Fruit fly (Drosophila melanogaster): ENCODE measurements around the gene Ttc1.

The Ttc1 gene

DNA sequence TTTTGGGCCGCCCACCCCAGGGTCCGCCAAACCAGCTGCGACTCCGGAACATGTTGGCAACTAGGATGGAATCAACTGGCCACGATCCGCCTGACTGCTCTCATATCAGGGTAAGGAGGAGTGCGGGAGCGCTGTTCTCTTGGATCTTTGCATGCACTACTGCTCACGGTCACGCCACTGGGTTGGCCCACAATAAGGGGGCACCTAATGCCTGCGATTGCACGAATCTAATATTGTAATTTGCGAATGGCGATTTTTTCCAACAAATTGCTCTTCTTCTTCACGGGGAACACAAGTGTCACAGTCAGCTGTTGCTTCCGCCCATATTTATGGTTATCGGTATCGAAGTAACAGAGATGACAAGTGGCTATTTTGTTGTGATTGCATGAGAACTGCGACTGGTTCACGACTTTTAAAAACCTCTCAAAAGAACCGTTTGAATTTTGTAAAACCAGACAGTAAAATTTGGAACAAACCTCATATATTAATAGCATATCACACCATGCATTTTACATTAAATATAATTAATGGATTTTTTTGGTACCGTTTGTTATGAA is 1.4 kb downstream of the Ttc1 start, which contains the start of gene ema (continued):
- no peak for TF ChIP-seq hth (optimal IDR thresholded peaks at IDR 0.05)
- TF ChIP-seq lov (optimal IDR thresholded peaks at IDR 0.05), result no peak
- no peak for TF ChIP-seq lov (GFP tag; IDR thresholded peaks at IDR 0.05)
- peak; percentile 62 for TF ChIP-seq CG2120 (GFP tag; optimal IDR thresholded peaks at IDR 0.05)
- TF ChIP-seq hkb (optimal IDR thresholded peaks at IDR 0.05), result no peak
- TF ChIP-seq hkb (GFP tag; IDR thresholded peaks at IDR 0.05), result no peak
- no peak for TF ChIP-seq pb (GFP tag; optimal IDR thresholded peaks at IDR 0.05)
- TF ChIP-seq pho (GFP tag; optimal IDR thresholded peaks at IDR 0.05), result peak; percentile 17
- TF ChIP-seq CG7357 (GFP tag; IDR thresholded peaks at IDR 0.05), result no peak
- TF ChIP-seq CG16779 (GFP tag; IDR thresholded peaks at IDR 0.05), result no peak
- no peak for TF ChIP-seq Hr39 (optimal IDR thresholded peaks at IDR 0.05)
- peak; percentile 28; the same call in 1 of the 2 replicates for TF ChIP-seq Xrp1 (GFP tag; IDR thresholded peaks at IDR 0.05)
- TF ChIP-seq CG17612 (GFP tag; IDR thresholded peaks at IDR 0.05), result no peak
- TF ChIP-seq sc (optimal IDR thresholded peaks at IDR 0.05), result no peak
- TF ChIP-seq sc (GFP tag; optimal IDR thresholded peaks at IDR 0.05), result no peak
- TF ChIP-seq CG10543 (GFP tag; optimal IDR thresholded peaks at IDR 0.05), result no peak
- TF ChIP-seq Fer2 (tag; optimal IDR thresholded peaks at IDR 0.05), result no peak
- no peak for TF ChIP-seq peb (GFP tag; IDR thresholded peaks at IDR 0.05)
- no peak for TF ChIP-seq CG9215 (GFP tag; IDR thresholded peaks at IDR 0.05)
- no peak for TF ChIP-seq Rx (GFP tag; IDR thresholded peaks at IDR 0.05)
- TF ChIP-seq sim (GFP tag; IDR thresholded peaks at IDR 0.05), result no peak
- TF ChIP-seq prd (optimal IDR thresholded peaks at IDR 0.05), result no peak
- TF ChIP-seq prd (GFP tag; IDR thresholded peaks at IDR 0.05), result peak; percentile 18; the same call in 1 of the 3 replicates
- peak; percentile 46; the same call in 2 of the 4 replicates for TF ChIP-seq Dll (GFP tag; IDR thresholded peaks at IDR 0.05; ENCODE audit: partially characterized antibody)
- TF ChIP-seq CrebB (tag; optimal IDR thresholded peaks at IDR 0.05), result peak; percentile 27
- TF ChIP-seq az2 (GFP tag; optimal IDR thresholded peaks at IDR 0.05), result no peak
- no peak for TF ChIP-seq crol (GFP tag; IDR thresholded peaks at IDR 0.05)
- TF ChIP-seq hbn (GFP tag; IDR thresholded peaks at IDR 0.05; ENCODE audit: partially characterized antibody), result no peak
- no peak for TF ChIP-seq dan (GFP tag; IDR thresholded peaks at IDR 0.05)
- TF ChIP-seq her (GFP tag; optimal IDR thresholded peaks at IDR 0.05), result no peak
- peak; percentile 5 for TF ChIP-seq CG6765 (GFP tag; optimal IDR thresholded peaks at IDR 0.05)
- no peak for TF ChIP-seq E2f1 (GFP tag; IDR thresholded peaks at IDR 0.05)
- no peak for TF ChIP-seq aop (GFP tag; IDR thresholded peaks at IDR 0.05)
- no peak for TF ChIP-seq CG15269 (tag; optimal IDR thresholded peaks at IDR 0.05)
- no peak for TF ChIP-seq zf30C (GFP tag; optimal IDR thresholded peaks at IDR 0.05)
- peak; percentile 9 for TF ChIP-seq Side (GFP tag; optimal IDR thresholded peaks at IDR 0.05)
- TF ChIP-seq scrt (GFP tag; optimal IDR thresholded peaks at IDR 0.05), result peak; percentile 89
- TF ChIP-seq knrl (GFP tag; IDR thresholded peaks at IDR 0.05; ENCODE audit: partially characterized antibody), result no peak
- TF ChIP-seq Eip74EF (GFP tag; optimal IDR thresholded peaks at IDR 0.05), result no peak
- TF ChIP-seq Deaf1 (tag; optimal IDR thresholded peaks at IDR 0.05), result no peak
- no peak for TF ChIP-seq Oli (tag; optimal IDR thresholded peaks at IDR 0.05)
- no peak for TF ChIP-seq Usf (GFP tag; optimal IDR thresholded peaks at IDR 0.05)
- no peak for TF ChIP-seq fu2 (GFP tag; optimal IDR thresholded peaks at IDR 0.05)
- no peak for TF ChIP-seq esg (GFP tag; conservative IDR thresholded peaks at IDR 0.05)
- TF ChIP-seq bsh (GFP tag; optimal IDR thresholded peaks at IDR 0.05), result no peak
- no peak for TF ChIP-seq Awh (GFP tag; IDR thresholded peaks at IDR 0.05)
- TF ChIP-seq CG33213 (GFP tag; optimal IDR thresholded peaks at IDR 0.05), result no peak
- TF ChIP-seq Mrtf (GFP tag; IDR thresholded peaks at IDR 0.05), result no peak
- no peak for TF ChIP-seq CG12155 (GFP tag; optimal IDR thresholded peaks at IDR 0.05)
- TF ChIP-seq ro (GFP tag; IDR thresholded peaks at IDR 0.05), result no peak
- no peak for TF ChIP-seq dmrt11E (tag; optimal IDR thresholded peaks at IDR 0.05)
- TF ChIP-seq Blimp-1 (GFP tag; optimal IDR thresholded peaks at IDR 0.05), result no peak
- TF ChIP-seq Ada2b (GFP tag; IDR thresholded peaks at IDR 0.05), result peak; percentile 13; the same call in 1 of the 2 replicates

All from whole organism, embryonic.